Worm (Caenorhabditis elegans): ENCODE results near the gene lgc-13.

lgc-13 gene

DNA sequence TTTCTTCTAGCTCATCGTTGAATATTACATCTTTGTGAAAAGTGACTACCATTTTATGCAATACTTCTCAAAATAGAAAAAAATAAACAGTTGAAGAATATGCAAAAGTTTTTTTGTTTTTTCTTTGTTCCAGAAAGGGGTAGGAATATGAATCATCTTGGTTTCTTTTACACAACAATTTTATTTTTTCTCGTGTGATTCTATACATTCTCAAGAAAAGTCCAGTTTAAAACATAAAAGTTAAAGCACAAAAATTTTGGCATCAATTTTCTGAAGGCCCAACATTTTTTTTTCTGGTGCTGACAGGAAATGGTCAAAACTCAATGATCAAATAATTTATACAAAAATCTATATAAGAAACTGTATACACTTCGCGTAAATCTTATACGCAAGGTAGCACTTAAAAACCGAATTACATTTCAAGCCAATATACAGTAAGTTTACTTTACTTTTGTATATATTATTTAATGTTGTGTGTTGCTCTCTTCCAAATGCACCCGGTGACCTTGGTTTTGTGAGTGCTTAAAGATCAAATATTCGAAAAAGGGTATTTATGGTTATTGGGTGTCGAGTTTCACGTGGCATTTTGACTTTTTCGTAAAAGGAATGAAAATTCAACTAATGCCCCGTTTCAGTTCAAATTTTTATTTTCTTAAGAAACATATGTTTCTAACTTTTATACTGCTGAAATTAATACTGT is at the start of gene lgc-13, which contains the start of gene W03G11.2:
TSS of gene lgc-13 (plus strand) at position 650 of the 700 bp plus-strand sequence.
TSS of gene W03G11.2 (minus strand) at position 101 of the 700 bp plus-strand sequence.
- TF ChIP-seq unc-62 (GFP tag; optimal IDR thresholded peaks at IDR 0.05), result no peak

DNA sequence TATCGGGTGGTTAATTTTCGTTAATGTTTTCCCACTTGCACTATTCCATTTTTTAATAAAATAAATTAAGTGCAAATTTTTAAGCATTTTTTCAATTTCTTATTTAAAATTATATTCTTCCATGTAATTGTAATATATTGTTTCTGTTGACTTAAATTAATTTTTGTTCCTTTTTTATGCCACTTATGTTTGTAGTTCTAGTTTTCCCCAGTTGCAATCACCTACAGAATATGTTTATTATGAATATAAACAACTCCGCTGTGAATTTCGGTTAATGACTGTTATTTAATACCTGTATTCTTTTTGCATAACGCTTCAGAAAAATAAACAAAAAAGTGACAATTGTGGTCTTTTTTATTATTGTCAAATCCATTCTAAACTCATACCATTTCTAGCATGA is 44.1 kb upstream of the lgc-13 start, which contains the start of gene lgc-23:
TSS of gene lgc-23 (plus strand) at position 301 of the 400 bp plus-strand sequence.
- TF ChIP-seq unc-62 (GFP tag; optimal IDR thresholded peaks at IDR 0.05), result no peak

ce11 chrX:12068250-12068649 is 40.7 kb upstream of the lgc-13 start, which contains the start of gene lgc-24:
lgc-24 (plus strand) TSS chrX:12068550.
- no peak for TF ChIP-seq unc-62 (GFP tag; optimal IDR thresholded peaks at IDR 0.05)

DNA sequence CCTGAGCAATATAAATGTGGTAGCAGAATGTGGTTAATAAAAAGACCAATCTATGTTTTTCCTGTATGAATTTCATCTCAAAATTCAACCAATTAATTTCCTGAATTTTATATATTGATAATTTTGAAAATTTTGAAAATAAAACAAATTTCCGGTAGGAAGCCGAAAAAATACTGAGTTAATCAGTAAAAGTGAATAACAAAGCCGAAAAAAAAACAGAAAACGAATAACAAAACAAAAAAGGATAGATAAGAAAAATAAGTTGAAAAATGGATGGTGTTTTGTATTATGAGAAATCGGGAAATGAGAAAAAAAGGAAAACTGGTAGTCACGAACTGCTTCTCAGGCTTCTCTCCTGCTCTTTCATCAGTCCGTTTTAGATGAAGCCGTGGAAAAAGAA is 35.2 kb upstream of the lgc-13 start, which contains the start of gene tmem-145:
TSS of gene tmem-145 (minus strand) at position 101 of the 400 bp plus-strand sequence.
- TF ChIP-seq unc-62 (GFP tag; optimal IDR thresholded peaks at IDR 0.05), result no peak

DNA sequence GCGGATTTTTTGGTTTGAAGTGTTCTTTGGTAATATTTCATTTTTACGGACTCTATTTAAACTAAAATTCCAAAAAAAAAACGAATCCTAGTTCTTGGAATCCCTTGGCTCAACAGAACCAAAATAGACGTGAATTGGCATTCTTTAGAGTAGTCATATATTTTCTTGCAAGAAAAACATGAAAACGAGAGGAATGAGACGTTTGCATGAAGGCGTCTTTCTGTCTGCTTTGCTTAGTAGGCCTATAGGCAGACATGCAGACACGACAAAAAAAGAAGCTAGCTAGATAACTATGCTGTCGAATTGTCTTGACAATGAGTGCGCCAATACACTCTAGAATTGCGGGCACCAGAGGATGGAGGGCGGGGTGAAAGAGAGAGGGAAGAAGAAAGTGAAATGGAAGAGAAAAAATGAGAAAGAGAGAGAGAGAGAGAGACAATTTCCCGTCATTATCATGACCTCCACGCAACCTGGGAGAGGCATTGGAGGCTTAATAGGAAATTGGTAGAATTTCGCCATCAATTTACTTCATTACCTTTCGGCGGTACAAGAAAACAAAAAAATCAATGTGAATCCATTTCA is 28.3 kb upstream of the lgc-13 start:
- no peak for TF ChIP-seq unc-62 (GFP tag; optimal IDR thresholded peaks at IDR 0.05)

- TF ChIP-seq unc-62 (GFP tag; optimal IDR thresholded peaks at IDR 0.05), result no peak
These were observed 27.7 kb upstream of the lgc-13 start for ce11 chrX:12081250-12081649.

ce11 chrX:12082813-12083212 is 26.2 kb upstream of the lgc-13 start:
- no peak for TF ChIP-seq unc-62 (GFP tag; optimal IDR thresholded peaks at IDR 0.05)

- no peak for TF ChIP-seq unc-62 (GFP tag; optimal IDR thresholded peaks at IDR 0.05)
These were observed 22.7 kb upstream of the lgc-13 start for ce11 chrX:12086297-12086696.

ce11 chrX:12092621-12093020 is 16.3 kb upstream of the lgc-13 start:
- no peak for TF ChIP-seq unc-62 (GFP tag; optimal IDR thresholded peaks at IDR 0.05)

DNA sequence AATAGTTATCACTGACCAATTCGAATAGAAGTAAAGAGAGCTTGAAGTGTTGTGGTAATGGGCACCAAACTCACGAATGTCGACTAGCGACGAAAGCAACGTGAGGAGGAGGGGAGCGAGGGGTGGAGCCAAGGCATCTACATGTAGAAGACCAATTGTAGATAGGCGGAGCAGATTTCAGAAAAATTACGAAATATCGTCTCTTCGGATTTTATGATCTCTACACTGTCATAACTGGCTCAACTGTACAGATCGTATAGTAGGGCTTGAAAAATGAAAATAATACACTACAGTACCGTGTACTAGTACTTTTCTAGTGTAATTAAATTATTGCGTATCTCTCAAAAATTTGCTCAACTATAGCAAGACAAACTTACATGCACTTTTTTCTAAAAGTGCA is 15.9 kb upstream of the lgc-13 start, which contains the start of gene W03G11.4:
TSS of gene W03G11.4 (minus strand) at position 101 of the 400 bp plus-strand sequence.
- no peak for TF ChIP-seq unc-62 (GFP tag; optimal IDR thresholded peaks at IDR 0.05)

DNA sequence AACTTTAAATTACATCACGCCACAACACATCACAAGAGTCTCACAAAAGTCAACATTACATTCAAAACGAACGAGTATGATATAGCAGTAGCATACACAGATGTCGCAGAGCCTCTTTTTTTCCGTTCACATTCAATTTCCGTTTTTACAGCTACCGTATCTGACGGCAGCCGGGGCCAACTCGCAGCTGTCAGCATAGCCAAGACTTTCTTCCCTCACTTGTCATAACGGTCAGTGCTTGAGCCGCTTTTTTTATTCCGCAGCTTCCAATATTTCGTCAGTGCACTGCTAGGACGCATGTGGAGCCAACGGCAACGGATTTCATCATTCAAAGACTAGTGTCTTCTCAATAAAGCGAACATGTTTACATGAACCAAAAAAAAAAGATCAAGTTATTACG is 15.0 kb upstream of the lgc-13 start:
- TF ChIP-seq unc-62 (GFP tag; optimal IDR thresholded peaks at IDR 0.05), result no peak

ce11 chrX:12095200-12095599 is 13.8 kb upstream of the lgc-13 start:
- no peak for TF ChIP-seq unc-62 (GFP tag; optimal IDR thresholded peaks at IDR 0.05)

ce11 chrX:12097995-12098394 is 11.0 kb upstream of the lgc-13 start:
- TF ChIP-seq unc-62 (GFP tag; optimal IDR thresholded peaks at IDR 0.05), result no peak

- no peak for TF ChIP-seq unc-62 (GFP tag; optimal IDR thresholded peaks at IDR 0.05)
These were observed 5.3 kb upstream of the lgc-13 start, which contains the start of gene W03G11.3 for ce11 chrX:12103712-12104111. W03G11.3 (minus strand) TSS chrX:12103812.

ce11 chrX:12104630-12105029 is 4.3 kb upstream of the lgc-13 start, which contains the start of gene col-181:
col-181 (plus strand) TSS chrX:12104930.
- TF ChIP-seq unc-62 (GFP tag; optimal IDR thresholded peaks at IDR 0.05), result no peak

ce11 chrX:12105458-12105857 is 3.5 kb upstream of the lgc-13 start:
- TF ChIP-seq unc-62 (GFP tag; optimal IDR thresholded peaks at IDR 0.05), result no peak

- no peak for TF ChIP-seq unc-62 (GFP tag; optimal IDR thresholded peaks at IDR 0.05)
These were observed 3.0 kb upstream of the lgc-13 start for ce11 chrX:12106004-12106403.
